Fruit fly (Drosophila melanogaster): ENCODE data around the gene jvl.
A peak's percentile ranks its signal among the peaks of the same experiment; 100 is the strongest.

The jvl gene

dm6 chr3R:14692230-14692970 lies 49.0 kb upstream of the jvl start (continued):
- TF ChIP-seq CG34376 (GFP tag; optimal IDR thresholded peaks at IDR 0.05) (no peak), E2f2 (GFP tag; IDR thresholded peaks at IDR 0.05) (peak; percentile 36; the same call in 1 of the 2 replicates), Mes4 (GFP tag; optimal IDR thresholded peaks at IDR 0.05) (peak; percentile 10), CG6683 (GFP tag; optimal IDR thresholded peaks at IDR 0.05) (no peak), Dfd (GFP tag; optimal IDR thresholded peaks at IDR 0.05) (no peak), Camta (GFP tag; optimal IDR thresholded peaks at IDR 0.05) (peak; percentile 47), peb (GFP tag; IDR thresholded peaks at IDR 0.05) (peak; percentile 70), CG1602 (GFP tag; optimal IDR thresholded peaks at IDR 0.05) (peak; percentile 54), Optix (GFP tag; IDR thresholded peaks at IDR 0.05) (peak; percentile 70; the same call in 1 of the 3 replicates), CG6175 (GFP tag; IDR thresholded peaks at IDR 0.05) (no peak), Scr (GFP tag; IDR thresholded peaks at IDR 0.05; ENCODE audit: partially characterized antibody) (no peak), ac (GFP tag; optimal IDR thresholded peaks at IDR 0.05) (no peak), bbx (GFP tag; IDR thresholded peaks at IDR 0.05; ENCODE audit: partially characterized antibody) (no peak), row (GFP tag; IDR thresholded peaks at IDR 0.05) (peak; percentile 71), Fer1 (GFP tag; optimal IDR thresholded peaks at IDR 0.05) (no peak), CG13123 (GFP tag; optimal IDR thresholded peaks at IDR 0.05) (peak; percentile 39)

- TF ChIP-seq onecut (GFP tag; IDR thresholded peaks at IDR 0.05): 0 out of 2 replicates have a peak, but pooled peaks have one; percentile 7
- no peak for TF ChIP-seq bowl (GFP tag; IDR thresholded peaks at IDR 0.05)
- TF ChIP-seq Hey (tag; optimal IDR thresholded peaks at IDR 0.05): peak; percentile 93
- no peak for TF ChIP-seq CTCF (GFP tag; optimal IDR thresholded peaks at IDR 0.05)
Observed at dm6 chr3R:14692971-14693253, 48.5 kb upstream of the jvl start.

- TF ChIP-seq ken (GFP tag; IDR thresholded peaks at IDR 0.05) (no peak), Blimp-1 (GFP tag; optimal IDR thresholded peaks at IDR 0.05) (peak; percentile 53), sens (GFP tag) (peak; percentile 24), CG2202 (tag; optimal IDR thresholded peaks at IDR 0.05) (no peak), maf-S (GFP tag; optimal IDR thresholded peaks at IDR 0.05) (no peak), grau (tag; optimal IDR thresholded peaks at IDR 0.05) (no peak)
Observed at dm6 chr3R:14694583-14694982, 46.8 kb upstream of the jvl start.

dm6 chr3R:14695054-14695453 lies 46.3 kb upstream of the jvl start:
- no peak for TF ChIP-seq repo (GFP tag; optimal IDR thresholded peaks at IDR 0.05)
- no peak for TF ChIP-seq Deaf1 (tag; optimal IDR thresholded peaks at IDR 0.05)
- 0 out of 3 replicates have a peak, but pooled peaks have one; percentile 28 for TF ChIP-seq Opbp (GFP tag; IDR thresholded peaks at IDR 0.05; ENCODE audit: partially characterized antibody)
- TF ChIP-seq MESR4 (GFP tag; optimal IDR thresholded peaks at IDR 0.05): no peak
- no peak for TF ChIP-seq YL-1 (GFP tag; optimal IDR thresholded peaks at IDR 0.05)
- no peak for TF ChIP-seq sd (tag; optimal IDR thresholded peaks at IDR 0.05)
- TF ChIP-seq dysf (GFP tag; IDR thresholded peaks at IDR 0.05): 0 out of 3 replicates have a peak, but pooled peaks have one; percentile 23
- peak; percentile 59; the same call in 2 of the 4 replicates for TF ChIP-seq chinmo (GFP tag; IDR thresholded peaks at IDR 0.05; ENCODE audit: partially characterized antibody)
- no peak for TF ChIP-seq wor (GFP tag; IDR thresholded peaks at IDR 0.05)
- TF ChIP-seq CG10565 (GFP tag; optimal IDR thresholded peaks at IDR 0.05): no peak
- TF ChIP-seq Xbp1 (GFP tag; optimal IDR thresholded peaks at IDR 0.05): no peak
- no peak for TF ChIP-seq CG8290 (GFP tag; optimal IDR thresholded peaks at IDR 0.05)
- TF ChIP-seq CG8290 (tag; optimal IDR thresholded peaks at IDR 0.05): peak in 1 of 2 experiments; percentile 14
- TF ChIP-seq Med (GFP tag): peak; percentile 24
- no peak for TF ChIP-seq sna (GFP tag; IDR thresholded peaks at IDR 0.05; ENCODE audit: partially characterized antibody)
- TF ChIP-seq Awh (GFP tag; IDR thresholded peaks at IDR 0.05): no peak
- no peak for TF ChIP-seq CG7963 (GFP tag; IDR thresholded peaks at IDR 0.05; ENCODE audit: partially characterized antibody)
- no peak for TF ChIP-seq HLH54F (GFP tag; optimal IDR thresholded peaks at IDR 0.05)
- no peak for TF ChIP-seq CG34422 (GFP tag; IDR thresholded peaks at IDR 0.05)
- no peak for TF ChIP-seq tap (tag; optimal IDR thresholded peaks at IDR 0.05)
- no peak for TF ChIP-seq CG10274 (GFP tag; optimal IDR thresholded peaks at IDR 0.05)
- no peak for TF ChIP-seq CG16813 (GFP tag; IDR thresholded peaks at IDR 0.05; ENCODE audit: partially characterized antibody)

All from whole organism, embryonic.